Worm (Caenorhabditis elegans): ENCODE measurements around the gene F26A1.8.

F26A1.8 gene

ce11 chrIII:4856992-4857391 lies 35.0 kb upstream of the F26A1.8 start:
- TF ChIP-seq hmbx-1 (tag; optimal IDR thresholded peaks at IDR 0.05), result no peak
- TF ChIP-seq sea-1 (GFP tag; conservative IDR thresholded peaks at IDR 0.05), result no peak
- TF ChIP-seq scrt-1 (GFP tag; IDR thresholded peaks at IDR 0.05), result no peak
- TF ChIP-seq pes-1 (GFP tag; IDR thresholded peaks at IDR 0.05), result no peak
- TF ChIP-seq B0310.2 (tag; optimal IDR thresholded peaks at IDR 0.05), result no peak
- no peak for TF ChIP-seq hmg-4 (GFP tag; optimal IDR thresholded peaks at IDR 0.05)
- no peak for TF ChIP-seq hnd-1 (tag; optimal IDR thresholded peaks at IDR 0.05)
- TF ChIP-seq tbx-11 (GFP tag; IDR thresholded peaks at IDR 0.05), result no peak
- no peak for TF ChIP-seq ets-7 (tag; optimal IDR thresholded peaks at IDR 0.05)
- no peak for TF ChIP-seq ceh-36 (tag; optimal IDR thresholded peaks at IDR 0.05)
- TF ChIP-seq ama-1 (optimal IDR thresholded peaks at IDR 0.05), result no peak
- TF ChIP-seq flt-1 (GFP tag; IDR thresholded peaks at IDR 0.05), result no peak
- no peak for TF ChIP-seq aly-1 (tag; optimal IDR thresholded peaks at IDR 0.05)
- TF ChIP-seq ceh-13 (GFP tag; optimal IDR thresholded peaks at IDR 0.05), result no peak

ce11 chrIII:4856109-4856508 lies 34.1 kb upstream of the F26A1.8 start, which contains the start of gene C35D10.7:
C35D10.7 (plus strand) TSS chrIII:4856193.
- TF ChIP-seq scrt-1 (GFP tag; IDR thresholded peaks at IDR 0.05), result no peak
- no peak for TF ChIP-seq hnd-1 (tag; optimal IDR thresholded peaks at IDR 0.05)
- no peak for TF ChIP-seq aly-1 (tag; optimal IDR thresholded peaks at IDR 0.05)
- TF ChIP-seq sea-1 (GFP tag; conservative IDR thresholded peaks at IDR 0.05), result no peak
- TF ChIP-seq pes-1 (GFP tag; IDR thresholded peaks at IDR 0.05), result no peak
- no peak for TF ChIP-seq ceh-36 (tag; optimal IDR thresholded peaks at IDR 0.05)
- no peak for TF ChIP-seq ets-7 (tag; optimal IDR thresholded peaks at IDR 0.05)

- TF ChIP-seq ets-7 (tag; optimal IDR thresholded peaks at IDR 0.05), result no peak
Observed at ce11 chrIII:4854918-4855317, 32.9 kb upstream of the F26A1.8 start, which contains the start of gene C35D10.8. C35D10.8 (plus strand) TSS chrIII:4855218.

ce11 chrIII:4852025-4852424 lies 30.0 kb upstream of the F26A1.8 start, which contains the start of gene ced-4:
ced-4 (plus strand) TSS chrIII:4852325.
- no peak for TF ChIP-seq aly-1 (tag; optimal IDR thresholded peaks at IDR 0.05)
- TF ChIP-seq pes-1 (GFP tag; IDR thresholded peaks at IDR 0.05), result no peak
- TF ChIP-seq B0310.2 (tag; optimal IDR thresholded peaks at IDR 0.05), result no peak

- TF ChIP-seq tbx-37 (GFP tag; conservative IDR thresholded peaks at IDR 0.05) (no peak), ets-7 (tag; optimal IDR thresholded peaks at IDR 0.05) (no peak), F13C5.2 (tag; optimal IDR thresholded peaks at IDR 0.05) (no peak), hmbx-1 (tag; optimal IDR thresholded peaks at IDR 0.05) (no peak), tra-4 (tag; optimal IDR thresholded peaks at IDR 0.05) (no peak), ceh-13 (GFP tag; optimal IDR thresholded peaks at IDR 0.05) (no peak), ama-1 (optimal IDR thresholded peaks at IDR 0.05) (no peak), aly-1 (tag; optimal IDR thresholded peaks at IDR 0.05) (no peak), B0310.2 (tag; optimal IDR thresholded peaks at IDR 0.05) (no peak), hmg-4 (GFP tag; optimal IDR thresholded peaks at IDR 0.05) (no peak), hnd-1 (tag; optimal IDR thresholded peaks at IDR 0.05) (no peak)
Observed at ce11 chrIII:4850139-4850538, 28.1 kb upstream of the F26A1.8 start, which contains the start of gene F26A1.1. F26A1.1 (plus strand) TSS chrIII:4850507.

ce11 chrIII:4849739-4850138 lies 27.7 kb upstream of the F26A1.8 start, which contains the start of gene nonu-1:
nonu-1 (minus strand) TSS chrIII:4849907.
- TF ChIP-seq aly-1 (tag; optimal IDR thresholded peaks at IDR 0.05), result no peak
- TF ChIP-seq sea-1 (GFP tag; conservative IDR thresholded peaks at IDR 0.05), result no peak
- no peak for TF ChIP-seq tbx-11 (GFP tag; IDR thresholded peaks at IDR 0.05)
- TF ChIP-seq flt-1 (GFP tag; IDR thresholded peaks at IDR 0.05), result no peak
- no peak for TF ChIP-seq tbx-37 (GFP tag; conservative IDR thresholded peaks at IDR 0.05)
- no peak for TF ChIP-seq hmg-4 (GFP tag; optimal IDR thresholded peaks at IDR 0.05)

ce11 chrIII:4844327-4844726 lies 22.3 kb upstream of the F26A1.8 start, which contains the start of the genes clec-157 and fkh-5:
clec-157 (minus strand) TSS chrIII:4844427.
fkh-5 (plus strand) TSS chrIII:4844662.
- TF ChIP-seq tra-4 (tag; optimal IDR thresholded peaks at IDR 0.05) (no peak), pes-1 (GFP tag; IDR thresholded peaks at IDR 0.05) (no peak), hmg-4 (GFP tag; optimal IDR thresholded peaks at IDR 0.05) (no peak), hmbx-1 (tag; optimal IDR thresholded peaks at IDR 0.05) (no peak), flt-1 (GFP tag; IDR thresholded peaks at IDR 0.05) (no peak)

ce11 chrIII:4842173-4842572 lies 20.1 kb upstream of the F26A1.8 start, which contains the start of gene clec-156:
clec-156 (minus strand) TSS chrIII:4842273.
- TF ChIP-seq ama-1 (optimal IDR thresholded peaks at IDR 0.05) (no peak), ceh-36 (tag; optimal IDR thresholded peaks at IDR 0.05) (no peak), hnd-1 (tag; optimal IDR thresholded peaks at IDR 0.05) (no peak), ets-7 (tag; optimal IDR thresholded peaks at IDR 0.05) (no peak), B0310.2 (tag; optimal IDR thresholded peaks at IDR 0.05) (no peak), ceh-13 (GFP tag; optimal IDR thresholded peaks at IDR 0.05) (no peak), F13C5.2 (tag; optimal IDR thresholded peaks at IDR 0.05) (no peak), tbx-37 (GFP tag; conservative IDR thresholded peaks at IDR 0.05) (no peak), aly-1 (tag; optimal IDR thresholded peaks at IDR 0.05) (no peak), pes-1 (GFP tag; IDR thresholded peaks at IDR 0.05) (no peak), tra-4 (tag; optimal IDR thresholded peaks at IDR 0.05) (no peak), tbx-11 (GFP tag; IDR thresholded peaks at IDR 0.05) (no peak), hmbx-1 (tag; optimal IDR thresholded peaks at IDR 0.05) (no peak)

- TF ChIP-seq F13C5.2 (tag; optimal IDR thresholded peaks at IDR 0.05) (no peak), tbx-11 (GFP tag; IDR thresholded peaks at IDR 0.05) (no peak), hnd-1 (tag; optimal IDR thresholded peaks at IDR 0.05) (no peak), aly-1 (tag; optimal IDR thresholded peaks at IDR 0.05) (no peak), ceh-36 (tag; optimal IDR thresholded peaks at IDR 0.05) (no peak), ama-1 (optimal IDR thresholded peaks at IDR 0.05) (no peak), hmbx-1 (tag; optimal IDR thresholded peaks at IDR 0.05) (no peak), flt-1 (GFP tag; IDR thresholded peaks at IDR 0.05) (no peak), B0310.2 (tag; optimal IDR thresholded peaks at IDR 0.05) (no peak), hmg-4 (GFP tag; optimal IDR thresholded peaks at IDR 0.05) (no peak), tbx-37 (GFP tag; conservative IDR thresholded peaks at IDR 0.05) (no peak), ceh-13 (GFP tag; optimal IDR thresholded peaks at IDR 0.05) (no peak), pes-1 (GFP tag; IDR thresholded peaks at IDR 0.05) (no peak), sea-1 (GFP tag; conservative IDR thresholded peaks at IDR 0.05) (no peak), scrt-1 (GFP tag; IDR thresholded peaks at IDR 0.05) (no peak), ets-7 (tag; optimal IDR thresholded peaks at IDR 0.05) (no peak), tra-4 (tag; optimal IDR thresholded peaks at IDR 0.05) (no peak)
Observed at ce11 chrIII:4837429-4837828, 15.4 kb upstream of the F26A1.8 start, which contains the start of the genes acbp-7 and F26A1.19. acbp-7 (plus strand) TSS chrIII:4837729. F26A1.19 (plus strand) TSS chrIII:4837731.
